Worm (Caenorhabditis elegans) whole organism, young adult: ENCODE data around the gene ttbk-8.1.

Experiments used
- B0019.2 ChIP-seq: fragments of 200-800 bp; sonication (Bioruptor generic); conservative IDR thresholded peaks from 2 replicates; pipeline ENCODE4 v1.3.6; 2022; ENCODE audit warnings: missing genetic modification reagents, missing genetic modification characterization, missing compliant biosample characterization
- B0261.1 ChIP-seq: sonication (generic microtip); optimal IDR thresholded peaks from 2 replicates; lab custom pipeline; 2016; ENCODE audit warnings: mild to moderate bottlenecking, missing genetic modification characterization, moderate library complexity, missing compliant biosample characterization
- D2030.7 ChIP-seq: fragments of 200-800 bp; sonication (Bioruptor generic); IDR thresholded peaks from 2 replicates; pipeline ENCODE4 v1.3.6; 2022; ENCODE audit warnings: missing genetic modification reagents, missing genetic modification characterization, missing compliant biosample characterization
- F23B12.7 ChIP-seq: sonication (generic microtip); optimal IDR thresholded peaks from 2 replicates; lab custom pipeline; 2017; ENCODE audit warnings: missing genetic modification characterization, mild to moderate bottlenecking, missing compliant biosample characterization, antibody characterized with exemption, moderate library complexity; ENCODE audit not compliant: insufficient read depth
- F33H1.4 ChIP-seq: fragments of 200-800 bp; sonication (Bioruptor generic); IDR thresholded peaks from 2 replicates; pipeline ENCODE4 v1.3.6; 2022; ENCODE audit warnings: missing genetic modification reagents, missing genetic modification characterization, missing compliant biosample characterization
- F39B2.1 ChIP-seq: fragments of 200-800 bp; sonication (Bioruptor generic); IDR thresholded peaks from 2 replicates; pipeline ENCODE4 v1.3.6; 2022; ENCODE audit warnings: missing genetic modification reagents, missing genetic modification characterization, missing compliant biosample characterization
- Y53F4B.3 ChIP-seq: fragments of 200-800 bp; sonication (Bioruptor generic); IDR thresholded peaks from 2 replicates; pipeline ENCODE4 v1.3.6; 2022; ENCODE audit warnings: missing genetic modification reagents, missing genetic modification characterization, missing compliant biosample characterization
- Y53G8AR.9 ChIP-seq: fragments of 200-800 bp; sonication (Bioruptor generic); conservative IDR thresholded peaks from 2 replicates; pipeline ENCODE4 v1.3.6; 2022; ENCODE audit warnings: missing genetic modification reagents, missing genetic modification characterization, missing compliant biosample characterization
- Y56A3A.18 ChIP-seq: fragments of 200-800 bp; sonication (Bioruptor generic); IDR thresholded peaks from 2 replicates; pipeline ENCODE4 v1.3.6; 2022; ENCODE audit warnings: missing genetic modification reagents, missing genetic modification characterization, missing compliant biosample characterization
- Y67H2A.10 ChIP-seq: fragments of 200-800 bp; sonication (Bioruptor generic); conservative IDR thresholded peaks from 2 replicates; pipeline ENCODE4 v1.3.6; 2022; ENCODE audit warnings: missing genetic modification reagents, missing genetic modification characterization, missing compliant biosample characterization
- Y95B8A.8 ChIP-seq: fragments of 200-800 bp; sonication (Bioruptor generic); IDR thresholded peaks from 2 replicates; pipeline ENCODE4 v1.3.6; 2022; ENCODE audit warnings: missing genetic modification reagents, missing genetic modification characterization, missing compliant biosample characterization
- aptf-2 ChIP-seq: fragments of 200-800 bp; sonication (Bioruptor generic); conservative IDR thresholded peaks from 2 replicates; pipeline ENCODE4 v1.3.6; 2022; ENCODE audit warnings: missing genetic modification reagents, missing genetic modification characterization, missing compliant biosample characterization
- aptf-3 ChIP-seq: fragments of 200-800 bp; sonication (Bioruptor generic); IDR thresholded peaks from 2 replicates; pipeline ENCODE4 v1.3.6; 2022; ENCODE audit warnings: missing genetic modification characterization, missing compliant biosample characterization
- attf-6 ChIP-seq: fragments of 200-800 bp; sonication (Bioruptor generic); IDR thresholded peaks from 2 replicates; pipeline ENCODE4 v1.3.6; 2022; ENCODE audit warnings: missing genetic modification reagents, missing genetic modification characterization, missing compliant biosample characterization
- bed-1 ChIP-seq: fragments of 200-800 bp; sonication (Bioruptor generic); IDR thresholded peaks from 2 replicates; pipeline ENCODE4 v1.3.6; 2022; ENCODE audit warnings: missing genetic modification reagents, missing genetic modification characterization, missing compliant biosample characterization
- ccch-3 ChIP-seq: fragments of 200-800 bp; sonication (Bioruptor generic); optimal IDR thresholded peaks from 2 replicates; lab custom pipeline; 2018; ENCODE audit warnings: mild to moderate bottlenecking, missing genetic modification characterization, missing compliant biosample characterization
- cebp-1 ChIP-seq, 2 experiments: fragments of 200-800 bp in 1 of 2; sonication (Bioruptor generic) in 1 of 2; sonication (generic microtip) in 1 of 2; IDR thresholded peaks in 1 of 2; optimal IDR thresholded peaks in 1 of 2; 2 replicates each; pipeline versions ENCODE4 v1.3.6 to Lab custom; 2017 to 2022; ENCODE audit warnings: missing compliant biosample characterization in 2 of 2, missing genetic modification characterization in 2 of 2, mild to moderate bottlenecking in 1 of 2, missing genetic modification reagents in 1 of 2, moderate library complexity in 1 of 2
- cebp-2 ChIP-seq: fragments of 200-800 bp; sonication (Bioruptor generic); IDR thresholded peaks from 2 replicates; pipeline ENCODE4 v1.3.6; 2022; ENCODE audit warnings: missing genetic modification characterization, missing compliant biosample characterization
- ceh-100 ChIP-seq: fragments of 200-800 bp; sonication (Bioruptor generic); IDR thresholded peaks from 2 replicates; pipeline ENCODE4 v1.3.6; 2022; ENCODE audit warnings: missing genetic modification reagents, missing genetic modification characterization, missing compliant biosample characterization
- ceh-40 ChIP-seq: fragments of 200-800 bp; sonication (Bioruptor generic); IDR thresholded peaks from 2 replicates; pipeline ENCODE4 v1.3.6; 2022; ENCODE audit warnings: missing genetic modification characterization, missing compliant biosample characterization
- ceh-58 ChIP-seq: fragments of 200-800 bp; sonication (Bioruptor generic); IDR thresholded peaks from 2 replicates; pipeline ENCODE4 v1.3.6; 2022; ENCODE audit warnings: missing genetic modification characterization, missing compliant biosample characterization
- dox-1 ChIP-seq: fragments of 200-800 bp; sonication (Bioruptor generic); IDR thresholded peaks from 2 replicates; pipeline ENCODE4 v1.3.6; 2022; ENCODE audit warnings: missing genetic modification reagents, missing genetic modification characterization, missing compliant biosample characterization
- egl-18 ChIP-seq: fragments of 200-800 bp; sonication (Bioruptor generic); IDR thresholded peaks from 2 replicates; pipeline ENCODE4 v1.3.6; 2022; ENCODE audit warnings: missing genetic modification reagents, missing genetic modification characterization, missing compliant biosample characterization
- egrh-3 ChIP-seq: fragments of 200-800 bp; sonication (Bioruptor generic); IDR thresholded peaks from 2 replicates; pipeline ENCODE4 v1.3.6; 2022; ENCODE audit warnings: missing genetic modification reagents, missing genetic modification characterization, missing compliant biosample characterization
- ekl-4 ChIP-seq: fragments of 200-800 bp; sonication (Bioruptor generic); IDR thresholded peaks from 2 replicates; pipeline ENCODE4 v1.3.6; 2022; ENCODE audit warnings: missing genetic modification reagents, missing genetic modification characterization, missing compliant biosample characterization
- hsf-1 ChIP-seq: fragments of 200-800 bp; sonication (Bioruptor generic); IDR thresholded peaks from 2 replicates; pipeline ENCODE4 v1.3.6; 2022; ENCODE audit warnings: missing genetic modification reagents, missing genetic modification characterization, missing compliant biosample characterization
- lag-1 ChIP-seq: fragments of 200-800 bp; sonication (Bioruptor generic); IDR thresholded peaks from 2 replicates; pipeline ENCODE4 v1.3.6; 2022; ENCODE audit warnings: missing genetic modification reagents, missing genetic modification characterization, missing compliant biosample characterization
- lin-54 ChIP-seq: fragments of 200-800 bp; sonication (Bioruptor generic); optimal IDR thresholded peaks from 2 replicates; lab custom pipeline; 2018; ENCODE audit warnings: mild to moderate bottlenecking, missing genetic modification characterization, missing compliant biosample characterization
- madf-3 ChIP-seq: fragments of 200-800 bp; sonication (Bioruptor generic); IDR thresholded peaks from 2 replicates; pipeline ENCODE4 v1.3.6; 2022; ENCODE audit warnings: missing genetic modification reagents, missing genetic modification characterization, missing compliant biosample characterization
- madf-6 ChIP-seq: fragments of 200-800 bp; sonication (Bioruptor generic); IDR thresholded peaks from 2 replicates; pipeline ENCODE4 v1.3.6; 2022; ENCODE audit warnings: missing genetic modification reagents, missing genetic modification characterization, missing compliant biosample characterization
- nfya-2 ChIP-seq: fragments of 200-800 bp; sonication (Bioruptor generic); IDR thresholded peaks from 2 replicates; pipeline ENCODE4 v1.3.6; 2022; ENCODE audit warnings: missing genetic modification reagents, missing genetic modification characterization, missing compliant biosample characterization
- nfyb-1 ChIP-seq: fragments of 200-800 bp; sonication (Bioruptor generic); IDR thresholded peaks from 2 replicates; pipeline ENCODE4 v1.3.6; 2022; ENCODE audit warnings: missing genetic modification reagents, missing genetic modification characterization, missing compliant biosample characterization
- pbrm-1 ChIP-seq: fragments of 200-800 bp; sonication (Bioruptor generic); IDR thresholded peaks from 2 replicates; pipeline ENCODE4 v1.3.6; 2022; ENCODE audit warnings: missing genetic modification reagents, missing genetic modification characterization, missing compliant biosample characterization
- rcor-1 ChIP-seq: fragments of 200-800 bp; sonication (Bioruptor generic); IDR thresholded peaks from 2 replicates; pipeline ENCODE4 v1.3.6; 2022; ENCODE audit warnings: missing genetic modification reagents, missing genetic modification characterization, missing compliant biosample characterization
- snpc-4 ChIP-seq, 5 experiments: fragments of 150-350 bp in 1 of 5; sonication (generic microtip) in 4 of 5; optimal IDR thresholded peaks; 2 replicates each; lab custom pipeline; 2014 to 2018; ENCODE audit warnings: missing genetic modification characterization in 5 of 5, missing biosample characterization in 3 of 5, antibody characterized with exemption in 2 of 5, mild to moderate bottlenecking in 2 of 5, missing compliant biosample characterization in 2 of 5, missing genotype in 2 of 5, moderate library complexity in 2 of 5, missing genetic modification reagents in 1 of 5
- zfh-2 ChIP-seq: fragments of 200-800 bp; sonication (Bioruptor generic); conservative IDR thresholded peaks from 2 replicates; pipeline ENCODE4 v1.3.6; 2022; ENCODE audit warnings: missing genetic modification reagents, missing genetic modification characterization, missing compliant biosample characterization
- ztf-25 ChIP-seq: fragments of 200-800 bp; sonication (Bioruptor generic); IDR thresholded peaks from 2 replicates; pipeline ENCODE4 v1.3.6; 2022; ENCODE audit warnings: missing genetic modification reagents, missing genetic modification characterization, missing compliant biosample characterization

The ttbk-8.1 gene

DNA sequence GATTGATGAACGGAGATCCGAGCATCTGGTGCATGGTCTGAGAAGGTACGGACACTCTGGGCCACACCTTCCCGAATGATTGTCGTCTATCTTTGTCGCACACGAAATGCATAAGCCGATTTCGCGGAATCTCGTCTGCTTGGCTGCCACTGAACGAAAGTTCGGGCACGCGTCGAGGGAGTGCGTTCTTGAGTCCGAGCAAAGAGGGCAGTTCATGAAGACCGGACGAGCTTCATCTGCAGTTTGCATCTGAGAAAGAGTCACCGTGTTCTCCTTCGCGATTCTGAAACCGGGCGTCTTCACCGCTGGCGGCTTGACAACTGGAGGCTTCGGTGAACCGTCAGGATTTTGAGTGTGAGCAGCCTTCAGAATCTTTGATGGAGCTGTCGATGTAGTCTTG, 13.9 kb upstream of the ttbk-8.1 start:
- TF ChIP-seq zfh-2 (GFP tag; lab: Robert Waterston, UW) (peak; percentile 69), ccch-3 (GFP tag; lab: Kevin White, UChicago) (no peak), B0261.1 (tag; lab: Kevin White, UChicago) (no peak), snpc-4 (GFP tag; optimal IDR thresholded peaks at IDR 0.05; lab: Kevin White, UChicago) (no peak), snpc-4 (tag; optimal IDR thresholded peaks at IDR 0.05; lab: Kevin White, UChicago) (no peak), F23B12.7 (tag; lab: Kevin White, UChicago) (no peak), bed-1 (GFP tag; lab: Robert Waterston, UW) (no peak), cebp-1 (GFP tag; IDR thresholded peaks at IDR 0.05; lab: Robert Waterston, UW) (no peak), cebp-1 (tag; optimal IDR thresholded peaks at IDR 0.05; lab: Kevin White, UChicago) (no peak)

DNA sequence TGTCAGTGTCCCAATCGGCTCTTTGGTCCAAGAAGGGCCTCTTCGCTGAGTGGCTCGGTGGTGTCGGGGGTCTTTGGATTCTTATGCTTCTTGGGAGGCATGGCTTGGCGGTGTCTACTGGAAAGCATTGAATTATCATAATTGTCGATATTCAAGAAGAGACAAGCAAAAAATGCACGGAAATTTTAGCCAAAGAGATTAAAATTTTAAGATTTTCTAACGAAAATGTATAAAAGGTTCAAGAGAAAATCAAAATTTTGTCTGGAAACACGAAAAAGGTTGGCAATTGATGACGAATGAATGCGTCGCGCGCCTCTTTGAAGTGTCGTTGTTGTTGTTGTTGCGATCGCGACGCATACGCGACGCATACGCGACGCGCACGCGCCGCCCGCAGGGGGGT, 11.2 kb upstream of the ttbk-8.1 start, which contains the start of gene Y38H8A.12:
Y38H8A.12 (minus strand) TSS at position 101 of the 400 bp plus-strand sequence.
- TF ChIP-seq ztf-25 (GFP tag; lab: Robert Waterston, UW) (no peak), lin-54 (GFP tag; lab: Kevin White, UChicago) (no peak), aptf-2 (GFP tag; lab: Robert Waterston, UW) (no peak)

DNA sequence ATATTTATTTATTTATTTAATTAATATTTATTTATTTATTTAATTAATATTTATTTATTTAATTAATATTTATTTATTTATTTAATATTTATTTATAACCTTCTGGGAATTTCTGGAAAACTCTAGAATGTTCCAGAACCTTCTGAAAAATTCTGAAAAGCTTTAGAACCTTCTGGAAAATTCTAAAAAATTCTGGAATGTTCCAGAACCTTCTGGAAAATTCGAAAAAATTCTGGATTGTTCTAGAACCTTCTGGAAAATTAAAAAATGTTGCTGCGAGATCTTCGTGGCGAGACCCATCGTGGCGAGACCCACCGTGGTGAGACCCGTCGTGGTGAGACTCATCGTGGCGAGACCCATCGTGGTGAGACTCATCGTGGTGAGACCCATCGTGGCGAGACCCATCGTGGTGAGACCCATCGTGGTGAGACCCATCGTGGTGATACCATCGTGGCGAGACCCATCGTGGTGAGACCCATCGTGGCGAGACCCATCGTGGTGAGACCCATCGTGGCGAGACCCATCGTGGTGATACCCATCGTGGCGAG, 9.9 kb upstream of the ttbk-8.1 start:
- TF ChIP-seq hsf-1 (GFP tag; lab: Robert Waterston, UW) (peak; percentile 94), egrh-3 (GFP tag; lab: Robert Waterston, UW) (peak; percentile 51; the same call in 1 of the 2 replicates), cebp-2 (peak; percentile 82; the same call in 1 of the 2 replicates), F33H1.4 (peak; percentile 37)

DNA sequence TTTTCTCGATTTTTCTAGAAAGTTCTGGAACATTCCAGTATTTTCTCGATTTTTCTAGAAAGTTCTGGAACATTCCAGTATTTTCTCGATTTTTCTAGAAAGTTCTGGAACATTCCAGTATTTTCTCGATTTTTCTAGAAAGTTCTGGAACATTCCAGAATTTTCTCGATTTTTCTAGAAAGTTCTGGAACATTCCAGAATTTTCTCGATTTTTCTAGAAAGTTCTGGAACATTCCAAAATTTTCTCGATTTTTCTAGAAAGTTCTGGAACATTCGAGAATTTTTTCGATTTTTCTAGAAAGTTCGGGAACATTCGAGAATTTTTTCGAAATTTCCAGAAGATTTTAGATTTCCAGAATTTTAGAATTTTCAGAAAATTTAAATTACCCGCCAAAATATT, 8.2 kb upstream of the ttbk-8.1 start:
- TF ChIP-seq ceh-40: peak; percentile 95
- TF ChIP-seq B0019.2 (GFP tag; lab: Robert Waterston, UW): peak; percentile 67
- peak; percentile 92 for TF ChIP-seq madf-3 (GFP tag; lab: Robert Waterston, UW)
- peak; percentile 72 for TF ChIP-seq madf-6 (GFP tag; lab: Robert Waterston, UW)
- TF ChIP-seq Y53F4B.3 (GFP tag; lab: Robert Waterston, UW): peak; percentile 67
- peak; percentile 64; the same call in 1 of the 2 replicates for TF ChIP-seq egl-18 (GFP tag; lab: Robert Waterston, UW)
- TF ChIP-seq nfyb-1: 0 out of 2 replicates have a peak, but pooled peaks have one; percentile 18
- TF ChIP-seq ekl-4: peak; percentile 64; the same call in 1 of the 2 replicates
- peak; percentile 97 for TF ChIP-seq ceh-58 (GFP tag; lab: Robert Waterston, UW)
- TF ChIP-seq dox-1 (GFP tag; lab: Robert Waterston, UW): peak; percentile 78
- TF ChIP-seq Y56A3A.18: 0 out of 2 replicates have a peak, but pooled peaks have one; percentile 58
- TF ChIP-seq Y67H2A.10 (GFP tag; lab: Robert Waterston, UW): 0 out of 2 replicates have a peak, but pooled peaks have one; percentile 27
- TF ChIP-seq bed-1 (GFP tag; lab: Robert Waterston, UW): peak; percentile 89; the same call in 1 of the 2 replicates
- peak; percentile 66 for TF ChIP-seq D2030.7 (GFP tag; lab: Robert Waterston, UW)
- TF ChIP-seq F39B2.1: peak; percentile 62; the same call in 1 of the 2 replicates
- TF ChIP-seq Y53G8AR.9 (GFP tag; lab: Robert Waterston, UW): peak; percentile 88
- TF ChIP-seq ztf-25 (GFP tag; lab: Robert Waterston, UW): 0 out of 2 replicates have a peak, but pooled peaks have one; percentile 13
- peak; percentile 52; the same call in 1 of the 2 replicates for TF ChIP-seq egrh-3 (GFP tag; lab: Robert Waterston, UW)
- peak; percentile 54; the same call in 1 of the 2 replicates for TF ChIP-seq pbrm-1 (GFP tag; lab: Robert Waterston, UW)
- TF ChIP-seq lag-1 (GFP tag; lab: Robert Waterston, UW): peak; percentile 8; the same call in 1 of the 2 replicates
- peak; percentile 89 for TF ChIP-seq attf-6 (GFP tag; lab: Robert Waterston, UW)
- peak; percentile 88; the same call in 1 of the 2 replicates for TF ChIP-seq nfya-2 (GFP tag; lab: Robert Waterston, UW)
- TF ChIP-seq hsf-1 (GFP tag; lab: Robert Waterston, UW): peak; percentile 99
- TF ChIP-seq rcor-1 (GFP tag; lab: Robert Waterston, UW): peak; percentile 85
- peak; percentile 54; the same call in 1 of the 2 replicates for TF ChIP-seq Y95B8A.8 (GFP tag; lab: Robert Waterston, UW)
- peak; percentile 55; the same call in 1 of the 2 replicates for TF ChIP-seq ceh-100 (GFP tag; lab: Robert Waterston, UW)
- 0 out of 2 replicates have a peak, but pooled peaks have one; percentile 28 for TF ChIP-seq aptf-3 (GFP tag; lab: Robert Waterston, UW)
